Fruit fly (Drosophila melanogaster) S2 (cell line): ENCODE data around the gene Bet1.

Experiments used
- CG8478 ChIP-seq: fragments of >200 bp; optimal IDR thresholded peaks from 2 replicates; lab custom pipeline; 2018
- CTCF ChIP-seq, 2 experiments: fragments of >200 bp; optimal IDR thresholded peaks; 2 replicates each; lab custom pipeline; 2018

Gene Bet1

dm6 chr3L:19261213-19261612 lies at the start of gene Bet1:
Gene Bet1 (plus strand): TSS chr3L:19261394.
- TF ChIP-seq CTCF (optimal IDR thresholded peaks at IDR 0.05; lab: Kevin White, UChicago) (no peak), CG8478 (lab: Kevin White, UChicago) (no peak)

dm6 chr3L:19214223-19214622 lies 47.0 kb upstream of the Bet1 start:
- TF ChIP-seq CTCF (optimal IDR thresholded peaks at IDR 0.05; lab: Kevin White, UChicago) (no peak), CG8478 (lab: Kevin White, UChicago) (no peak)

dm6 chr3L:19216377-19216776 lies 44.8 kb upstream of the Bet1 start:
- TF ChIP-seq CTCF (optimal IDR thresholded peaks at IDR 0.05; lab: Kevin White, UChicago) (no peak), CG8478 (lab: Kevin White, UChicago) (no peak)

dm6 chr3L:19221455-19221854 lies 39.7 kb upstream of the Bet1 start:
- TF ChIP-seq CTCF (optimal IDR thresholded peaks at IDR 0.05; lab: Kevin White, UChicago) (no peak), CG8478 (lab: Kevin White, UChicago) (no peak)

dm6 chr3L:19225687-19226086 lies 35.5 kb upstream of the Bet1 start:
- TF ChIP-seq CTCF (optimal IDR thresholded peaks at IDR 0.05; lab: Kevin White, UChicago) = no peak
- TF ChIP-seq CG8478 (lab: Kevin White, UChicago) = no peak

- no peak for TF ChIP-seq CG8478 (lab: Kevin White, UChicago)
Measured at dm6 chr3L:19228371-19228817, 32.8 kb upstream of the Bet1 start.

dm6 chr3L:19228857-19229398 lies 32.3 kb upstream of the Bet1 start:
- TF ChIP-seq CTCF (optimal IDR thresholded peaks at IDR 0.05; lab: Kevin White, UChicago) (no peak), CG8478 (lab: Kevin White, UChicago) (no peak)

- no peak for TF ChIP-seq CG8478 (lab: Kevin White, UChicago)
- TF ChIP-seq CTCF (optimal IDR thresholded peaks at IDR 0.05; lab: Kevin White, UChicago) = no peak
Measured at dm6 chr3L:19229491-19229890, 31.7 kb upstream of the Bet1 start.

dm6 chr3L:19230801-19231547 lies 30.2 kb upstream of the Bet1 start:
- no peak for TF ChIP-seq CTCF (optimal IDR thresholded peaks at IDR 0.05; lab: Kevin White, UChicago)
- no peak for TF ChIP-seq CG8478 (lab: Kevin White, UChicago)

- no peak for TF ChIP-seq CTCF (optimal IDR thresholded peaks at IDR 0.05; lab: Kevin White, UChicago)
- TF ChIP-seq CG8478 (lab: Kevin White, UChicago) = no peak
Measured at dm6 chr3L:19231608-19232007, 29.6 kb upstream of the Bet1 start.

- no peak for TF ChIP-seq CTCF (optimal IDR thresholded peaks at IDR 0.05; lab: Kevin White, UChicago)
- no peak for TF ChIP-seq CG8478 (lab: Kevin White, UChicago)
Measured at dm6 chr3L:19233798-19234781, 27.1 kb upstream of the Bet1 start.

- TF ChIP-seq CTCF (optimal IDR thresholded peaks at IDR 0.05; lab: Kevin White, UChicago) = no peak
- no peak for TF ChIP-seq CG8478 (lab: Kevin White, UChicago)
Measured at dm6 chr3L:19234922-19235702, 26.1 kb upstream of the Bet1 start, which contains the start of gene fz2. Gene fz2 (minus strand): TSS chr3L:19235373.

- TF ChIP-seq CTCF (optimal IDR thresholded peaks at IDR 0.05; lab: Kevin White, UChicago) (no peak), CG8478 (lab: Kevin White, UChicago) (no peak)
Measured at dm6 chr3L:19236060-19236459, 25.1 kb upstream of the Bet1 start, which contains the start of gene CG33647. Gene CG33647 (plus strand): TSS chr3L:19236360.

dm6 chr3L:19236554-19236953 lies 24.6 kb upstream of the Bet1 start:
- TF ChIP-seq CG8478 (lab: Kevin White, UChicago) (no peak), CTCF (optimal IDR thresholded peaks at IDR 0.05; lab: Kevin White, UChicago) (no peak)
